Worm (Caenorhabditis elegans): ENCODE measurements around the gene ceh-51.

- TF ChIP-seq nhr-11 (tag; optimal IDR thresholded peaks at IDR 0.05) (no peak), nhr-237 (tag; optimal IDR thresholded peaks at IDR 0.05) (no peak)
Observed at ce11 chrV:18848578-18848977, 25.4 kb upstream of the ceh-51 start.

Measured in whole organism, L1 larva.